Worm (Caenorhabditis elegans) whole organism, L4 larva: ENCODE results near the gene spp-20.

Source experiments
- F37D6.2 ChIP-seq: sonication (generic microtip); optimal IDR thresholded peaks from 2 replicates; lab custom pipeline; 2016; ENCODE audit warnings: mild to moderate bottlenecking, missing genetic modification characterization, missing compliant biosample characterization
- F49E8.2 ChIP-seq: sonication (generic microtip); optimal IDR thresholded peaks from 2 replicates; lab custom pipeline; 2016; ENCODE audit warnings: missing compliant biosample characterization, mild to moderate bottlenecking, missing genetic modification characterization, borderline replicate concordance
- R02D3.7 ChIP-seq: fragments of 150-350 bp; sonication (generic microtip); optimal IDR thresholded peaks from 3 replicates; lab custom pipeline; 2014; ENCODE audit warnings: missing biosample characterization, missing genetic modification characterization
- Y48G9A.11 ChIP-seq: fragments of 200-800 bp; sonication (Bioruptor generic); IDR thresholded peaks from 2 replicates; pipeline ENCODE4 v1.3.6; 2022; ENCODE audit warnings: missing genetic modification reagents, missing genetic modification characterization, missing compliant biosample characterization
- aha-1 ChIP-seq: fragments of 150-350 bp; peaks from one replicate; lab custom pipeline; 2014; ENCODE audit warnings: missing biosample characterization, missing genetic modification characterization
- aly-2 ChIP-seq: sonication (generic microtip); optimal IDR thresholded peaks from 2 replicates; lab custom pipeline; 2018; ENCODE audit warnings: missing biosample characterization, missing genetic modification characterization
- ceh-62 ChIP-seq: sonication (generic microtip); optimal IDR thresholded peaks from 2 replicates; lab custom pipeline; 2017; ENCODE audit warnings: missing biosample characterization, missing genetic modification characterization
- daf-16 ChIP-seq, 3 experiments: sonication (generic microtip); optimal IDR thresholded peaks; 2 replicates each; lab custom pipeline; 2016 to 2017; ENCODE audit warnings: missing genetic modification characterization in 3 of 3, missing genetic modification reagents in 3 of 3, mild to moderate bottlenecking in 2 of 3, missing compliant biosample characterization in 2 of 3, missing biosample characterization in 1 of 3, moderate library complexity in 1 of 3
- daf-8 ChIP-seq: fragments of 200-800 bp; sonication (Bioruptor generic); IDR thresholded peaks from 2 replicates; pipeline ENCODE4 v1.3.6; 2022; ENCODE audit warnings: missing genetic modification characterization, missing compliant biosample characterization
- dmd-6 ChIP-seq: fragments of 200-800 bp; sonication (Bioruptor generic); IDR thresholded peaks from 2 replicates; pipeline ENCODE4 v1.3.6; 2022; ENCODE audit warnings: missing genetic modification reagents, missing genetic modification characterization, missing compliant biosample characterization
- dmd-8 ChIP-seq: fragments of 200-800 bp; sonication (Bioruptor generic); IDR thresholded peaks from 2 replicates; pipeline ENCODE4 v1.3.6; 2022; ENCODE audit warnings: missing genetic modification characterization, missing compliant biosample characterization
- dpl-1 ChIP-seq: fragments of 150-350 bp; optimal IDR thresholded peaks from 2 replicates; lab custom pipeline; 2014; ENCODE audit warnings: missing biosample characterization, missing genetic modification reagents, missing genetic modification characterization
- hif-1 ChIP-seq, 2 experiments: sonication (generic microtip); optimal IDR thresholded peaks; 2 replicates each; lab custom pipeline; 2016 to 2017; ENCODE audit warnings: missing compliant biosample characterization in 2 of 2, missing genetic modification characterization in 2 of 2, missing genetic modification reagents in 2 of 2, missing genotype in 2 of 2, mild to moderate bottlenecking in 1 of 2
- hlh-11 ChIP-seq: fragments of 200-800 bp; sonication (Bioruptor generic); optimal IDR thresholded peaks from 2 replicates; lab custom pipeline; 2018; ENCODE audit warnings: mild to moderate bottlenecking, missing genetic modification characterization, missing compliant biosample characterization
- lim-7 ChIP-seq: fragments of 200-800 bp; sonication (Bioruptor generic); IDR thresholded peaks from 2 replicates; pipeline ENCODE4 v1.3.6; 2022; ENCODE audit warnings: missing genetic modification characterization, missing compliant biosample characterization
- lin-29 ChIP-seq: fragments of 200-800 bp; sonication (Bioruptor generic); IDR thresholded peaks from 2 replicates; pipeline ENCODE4 v1.3.6; 2022; ENCODE audit warnings: missing genetic modification reagents, missing genetic modification characterization, missing compliant biosample characterization
- lin-38 ChIP-seq: fragments of 200-800 bp; sonication (Bioruptor generic); IDR thresholded peaks from 2 replicates; pipeline ENCODE4 v1.3.6; 2022; ENCODE audit warnings: missing genetic modification reagents, missing genetic modification characterization, missing compliant biosample characterization
- lsy-2 ChIP-seq, 2 experiments: fragments of 150-350 bp in 1 of 2; sonication (generic microtip) in 1 of 2; optimal IDR thresholded peaks; 2 replicates each; lab custom pipeline; 2014 to 2017; ENCODE audit warnings: missing biosample characterization in 2 of 2, missing genetic modification characterization in 2 of 2
- mdl-1 ChIP-seq, 2 experiments: fragments of 150-350 bp in 1 of 2; sonication (generic microtip) in 1 of 2; optimal IDR thresholded peaks; 2 replicates each; lab custom pipeline; 2014 to 2017; ENCODE audit warnings: missing biosample characterization in 2 of 2, missing genetic modification characterization in 2 of 2
- mes-2 ChIP-seq: sonication (generic microtip); optimal IDR thresholded peaks from 2 replicates; lab custom pipeline; 2016; ENCODE audit warnings: missing genotype, mild to moderate bottlenecking, missing genetic modification characterization, missing compliant biosample characterization; ENCODE audit not compliant: poor library complexity, severe bottlenecking
- nhr-237 ChIP-seq: sonication (generic microtip); optimal IDR thresholded peaks from 2 replicates; lab custom pipeline; 2017; ENCODE audit warnings: missing biosample characterization, missing genetic modification characterization
- nhr-25 ChIP-seq: sonication (generic microtip); optimal IDR thresholded peaks from 2 replicates; lab custom pipeline; 2017; ENCODE audit warnings: missing genetic modification characterization, mild to moderate bottlenecking, missing compliant biosample characterization, antibody characterized with exemption, moderate library complexity, borderline replicate concordance; ENCODE audit not compliant: insufficient read depth
- nhr-28 ChIP-seq: fragments of 150-350 bp; optimal IDR thresholded peaks from 2 replicates; lab custom pipeline; 2014; ENCODE audit warnings: missing biosample characterization, missing genetic modification characterization
- nhr-42 ChIP-seq: fragments of 200-800 bp; sonication (Bioruptor generic); IDR thresholded peaks from 2 replicates; pipeline ENCODE4 v1.3.6; 2022; ENCODE audit warnings: missing genetic modification characterization, missing compliant biosample characterization
- nhr-48 ChIP-seq: sonication (generic microtip); optimal IDR thresholded peaks from 2 replicates; lab custom pipeline; 2016; ENCODE audit warnings: mild to moderate bottlenecking, missing genetic modification characterization, missing compliant biosample characterization
- nhr-6 ChIP-seq: fragments of 150-350 bp; optimal IDR thresholded peaks from 2 replicates; lab custom pipeline; 2014; ENCODE audit warnings: missing biosample characterization, missing genetic modification characterization
- nhr-77 ChIP-seq: fragments of 150-350 bp; optimal IDR thresholded peaks from 2 replicates; lab custom pipeline; 2014; ENCODE audit warnings: missing biosample characterization, missing genetic modification characterization
- php-3 ChIP-seq: fragments of 200-800 bp; sonication (Bioruptor generic); IDR thresholded peaks from 2 replicates; pipeline ENCODE4 v1.3.6; 2022; ENCODE audit warnings: missing genetic modification reagents, missing genetic modification characterization, missing compliant biosample characterization
- rbr-2 ChIP-seq: sonication (generic microtip); optimal IDR thresholded peaks from 2 replicates; lab custom pipeline; 2016; ENCODE audit warnings: missing genotype, missing genetic modification characterization, missing compliant biosample characterization
- skn-1 ChIP-seq: fragments of 150-350 bp; optimal IDR thresholded peaks from 2 replicates; lab custom pipeline; 2014; ENCODE audit warnings: missing biosample characterization, missing genetic modification characterization
- snpc-1.2 ChIP-seq: fragments of 200-800 bp; sonication (Bioruptor generic); IDR thresholded peaks from 2 replicates; pipeline ENCODE4 v1.3.6; 2022; ENCODE audit warnings: missing genetic modification reagents, missing genetic modification characterization, missing compliant biosample characterization
- tra-1 ChIP-seq: fragments of 200-800 bp; sonication (Bioruptor generic); IDR thresholded peaks from 2 replicates; pipeline ENCODE4 v1.3.6; 2022; ENCODE audit warnings: missing genetic modification reagents, missing genetic modification characterization, missing compliant biosample characterization
- unc-130 ChIP-seq: sonication (generic microtip); optimal IDR thresholded peaks from 2 replicates; lab custom pipeline; 2016; ENCODE audit warnings: missing genetic modification reagents, missing genetic modification characterization, missing compliant biosample characterization
- unc-62 ChIP-seq, 3 experiments: fragments of 150-350 bp in 1 of 3; sonication (generic microtip); optimal IDR thresholded peaks in 2 of 3; peaks in 1 of 3; 1 replicate in 1 of 3; 2 replicates in 2 of 3; lab custom pipeline; 2014 to 2017; ENCODE audit warnings: missing biosample characterization in 3 of 3, missing genetic modification characterization in 3 of 3, missing genetic modification reagents in 3 of 3, missing genotype in 1 of 3
- vab-7 ChIP-seq: fragments of 200-800 bp; sonication (Bioruptor generic); IDR thresholded peaks from 2 replicates; pipeline ENCODE4 v1.3.6; 2022; ENCODE audit warnings: missing genetic modification reagents, missing genetic modification characterization, missing compliant biosample characterization
- zag-1 ChIP-seq: fragments of 150-350 bp; optimal IDR thresholded peaks from 2 replicates; lab custom pipeline; 2014; ENCODE audit warnings: missing biosample characterization, missing genetic modification characterization
- zip-2 ChIP-seq: fragments of 150-350 bp; optimal IDR thresholded peaks from 2 replicates; lab custom pipeline; 2014; ENCODE audit warnings: missing biosample characterization, missing genetic modification characterization

The spp-20 gene

ce11 chrV:6602556-6603062, 44.6 kb upstream of the spp-20 start, which contains the start of gene ZK1055.6:
ZK1055.6 (minus strand) TSS chrV:6602606.
- TF ChIP-seq php-3 (GFP tag; lab: Robert Waterston, UW) (no peak), unc-62 (GFP tag; optimal IDR thresholded peaks at IDR 0.05 in 1 of 2; lab: Kevin White, UChicago) (peak in 1 of 2 experiments; percentile 93), unc-62 (tag; optimal IDR thresholded peaks at IDR 0.05; lab: Kevin White, UChicago) (no peak), F49E8.2 (tag; lab: Kevin White, UChicago) (no peak), aha-1 (peak; percentile 18), dmd-8 (GFP tag; lab: Robert Waterston, UW) (no peak)

ce11 chrV:6593700-6594244, 35.8 kb upstream of the spp-20 start, which contains the start of gene hcp-1:
hcp-1 (plus strand) TSS chrV:6594194.
- peak; percentile 55; the same call in 1 of the 2 replicates for TF ChIP-seq snpc-1.2 (GFP tag; lab: Robert Waterston, UW)
- TF ChIP-seq dpl-1 (GFP tag; lab: Kevin White, UChicago), result peak; percentile 85
- TF ChIP-seq skn-1, result no peak
- TF ChIP-seq daf-16 (GFP tag; optimal IDR thresholded peaks at IDR 0.05; lab: Kevin White, UChicago), result no peak
- TF ChIP-seq daf-16 (tag; optimal IDR thresholded peaks at IDR 0.05; lab: Kevin White, UChicago), result no peak
- TF ChIP-seq nhr-6 (tag; lab: Kevin White, UChicago), result peak; percentile 47
- TF ChIP-seq nhr-25 (tag; lab: Kevin White, UChicago), result no peak
- TF ChIP-seq nhr-28 (tag; lab: Kevin White, UChicago), result peak; percentile 35
- peak; percentile 81 for TF ChIP-seq Y48G9A.11 (GFP tag; lab: Robert Waterston, UW)
- no peak for TF ChIP-seq hif-1 (tag; optimal IDR thresholded peaks at IDR 0.05; lab: Kevin White, UChicago)
- TF ChIP-seq tra-1 (GFP tag; lab: Robert Waterston, UW), result no peak
- no peak for TF ChIP-seq zag-1 (tag; lab: Kevin White, UChicago)
- TF ChIP-seq mdl-1 (tag; optimal IDR thresholded peaks at IDR 0.05; lab: Kevin White, UChicago), result no peak
- no peak for TF ChIP-seq lsy-2 (tag; optimal IDR thresholded peaks at IDR 0.05; lab: Kevin White, UChicago)
- no peak for TF ChIP-seq hlh-11 (tag; lab: Kevin White, UChicago)
- peak; percentile 97 for TF ChIP-seq lin-38 (GFP tag; lab: Robert Waterston, UW)
- no peak for TF ChIP-seq vab-7 (GFP tag; lab: Robert Waterston, UW)
- no peak for TF ChIP-seq ceh-62 (tag; lab: Kevin White, UChicago)
- TF ChIP-seq F37D6.2 (tag; lab: Kevin White, UChicago), result no peak
- no peak for TF ChIP-seq nhr-237 (tag; lab: Kevin White, UChicago)
- TF ChIP-seq daf-8 (GFP tag; lab: Robert Waterston, UW), result no peak
- TF ChIP-seq unc-130, result peak; percentile 81
- peak; percentile 77 for TF ChIP-seq F49E8.2 (tag; lab: Kevin White, UChicago)

ce11 chrV:6590283-6590682, 32.3 kb upstream of the spp-20 start, which contains the start of gene ZK1055.2:
ZK1055.2 (plus strand) TSS chrV:6590583.
- TF ChIP-seq unc-62 (GFP tag; optimal IDR thresholded peaks at IDR 0.05 in 1 of 2; lab: Kevin White, UChicago) (no peak), unc-62 (tag; optimal IDR thresholded peaks at IDR 0.05; lab: Kevin White, UChicago) (no peak), nhr-42 (no peak), aly-2 (tag; lab: Kevin White, UChicago) (no peak), zip-2 (tag; lab: Kevin White, UChicago) (no peak), R02D3.7 (no peak), dmd-6 (GFP tag; lab: Robert Waterston, UW) (no peak), vab-7 (GFP tag; lab: Robert Waterston, UW) (no peak), nhr-237 (tag; lab: Kevin White, UChicago) (no peak), snpc-1.2 (GFP tag; lab: Robert Waterston, UW) (no peak), nhr-48 (tag; lab: Kevin White, UChicago) (no peak), lim-7 (no peak), nhr-77 (tag; lab: Kevin White, UChicago) (no peak), rbr-2 (tag; lab: Kevin White, UChicago) (no peak), lin-29 (no peak), zag-1 (tag; lab: Kevin White, UChicago) (no peak), mes-2 (tag; lab: Kevin White, UChicago) (no peak), F37D6.2 (tag; lab: Kevin White, UChicago) (no peak)
